Fruit fly (Drosophila melanogaster) whole organism, pupa: Measurements from ENCODE around the gene CG14422.

Experiments used
- CG13204 ChIP-seq: fragments of 200-800 bp; sonication (Bioruptor generic); optimal IDR thresholded peaks from 2 replicates; lab custom pipeline; 2018; ENCODE audit warnings: missing biosample characterization, mild to moderate bottlenecking, missing genetic modification characterization, moderate library complexity
- CG14655 ChIP-seq: fragments of 200-800 bp; sonication (Bioruptor generic); optimal IDR thresholded peaks from 3 replicates; lab custom pipeline; 2017; ENCODE audit warnings: mild to moderate bottlenecking, missing biosample characterization, missing genetic modification reagents, missing genetic modification characterization
- CG15710 ChIP-seq: fragments of 200-800 bp; sonication (Bioruptor generic); optimal IDR thresholded peaks from 2 replicates; lab custom pipeline; 2018; ENCODE audit warnings: missing biosample characterization, mild to moderate bottlenecking, missing genetic modification characterization, moderate library complexity
- CG34367 ChIP-seq: fragments of 200-800 bp; sonication (Bioruptor generic); optimal IDR thresholded peaks from 2 replicates; lab custom pipeline; 2018; ENCODE audit warnings: missing biosample characterization, mild to moderate bottlenecking, missing genetic modification characterization
- CG9948 ChIP-seq: fragments of 200-800 bp; sonication (Bioruptor generic); optimal IDR thresholded peaks from 2 replicates; lab custom pipeline; 2018; ENCODE audit warnings: missing biosample characterization, mild to moderate bottlenecking, missing genetic modification characterization, moderate library complexity
- Snoo ChIP-seq: fragments of 200-800 bp; sonication (Bioruptor generic); optimal IDR thresholded peaks from 3 replicates; lab custom pipeline; 2017; ENCODE audit warnings: missing biosample characterization, mild to moderate bottlenecking, missing genetic modification characterization, inconsistent platforms

- no peak for TF ChIP-seq CG34367 (tag; lab: Kevin White, UChicago)
- TF ChIP-seq CG15710 (tag; lab: Kevin White, UChicago) = no peak
- no peak for TF ChIP-seq CG9948
- no peak for TF ChIP-seq CG13204 (GFP tag; lab: Kevin White, UChicago)
- TF ChIP-seq Snoo (tag; lab: Kevin White, UChicago) = no peak
- no peak for TF ChIP-seq CG14655 (GFP tag; lab: Kevin White, UChicago)
Measured at dm6 chrX:2936727-2937126, 6.5 kb upstream of the CG14422 start, which contains the start of gene CG3598.
